Worm (Caenorhabditis elegans) whole organism, late embryonic: ENCODE results near the gene F41H10.5.

Experiments
- F13H6.1 ChIP-seq: sonication (generic microtip); optimal IDR thresholded peaks from 2 replicates; lab custom pipeline; 2016; ENCODE audit warnings: missing genetic modification characterization, missing compliant biosample characterization
- K02D7.2 ChIP-seq: sonication (generic microtip); optimal IDR thresholded peaks from 2 replicates; lab custom pipeline; 2017; ENCODE audit warnings: mild to moderate bottlenecking, missing genetic modification characterization, missing compliant biosample characterization
- K09A11.1 ChIP-seq: sonication (generic microtip); optimal IDR thresholded peaks from 2 replicates; lab custom pipeline; 2017; ENCODE audit warnings: antibody characterized with exemption, mild to moderate bottlenecking, missing genetic modification characterization, missing compliant biosample characterization; ENCODE audit not compliant: insufficient read depth
- T23F11.4 ChIP-seq: fragments of 200-800 bp; sonication (Bioruptor generic); optimal IDR thresholded peaks from 2 replicates; lab custom pipeline; 2018; ENCODE audit warnings: mild to moderate bottlenecking, missing genetic modification characterization, missing compliant biosample characterization
- ceh-19 ChIP-seq: fragments of 200-800 bp; sonication (Bioruptor generic); optimal IDR thresholded peaks from 2 replicates; lab custom pipeline; 2018; ENCODE audit warnings: mild to moderate bottlenecking, missing genetic modification characterization, missing compliant biosample characterization
- ceh-2 ChIP-seq: sonication (generic microtip); optimal IDR thresholded peaks from 2 replicates; lab custom pipeline; 2016; ENCODE audit warnings: missing genotype, missing genetic modification characterization, missing compliant biosample characterization
- ceh-30 ChIP-seq: fragments of 150-350 bp; optimal IDR thresholded peaks from 2 replicates; lab custom pipeline; 2014; ENCODE audit warnings: missing biosample characterization, missing genetic modification characterization
- ceh-31 ChIP-seq: sonication (generic microtip); optimal IDR thresholded peaks from 2 replicates; lab custom pipeline; 2016; ENCODE audit warnings: missing genetic modification characterization, missing compliant biosample characterization
- ceh-45 ChIP-seq: fragments of 200-800 bp; sonication (Bioruptor generic); IDR thresholded peaks from 2 replicates; pipeline ENCODE4 v1.3.6; 2022; ENCODE audit warnings: missing genetic modification reagents, missing genetic modification characterization, missing compliant biosample characterization
- ceh-48 ChIP-seq: sonication (generic microtip); optimal IDR thresholded peaks from 2 replicates; lab custom pipeline; 2016; ENCODE audit warnings: missing genetic modification characterization, inconsistent platforms, missing compliant biosample characterization
- ceh-6 ChIP-seq: fragments of 200-800 bp; sonication (Bioruptor generic); optimal IDR thresholded peaks from 2 replicates; lab custom pipeline; 2018; ENCODE audit warnings: mild to moderate bottlenecking, missing genetic modification characterization, missing compliant biosample characterization
- che-1 ChIP-seq: sonication (generic microtip); optimal IDR thresholded peaks from 2 replicates; lab custom pipeline; 2016; ENCODE audit warnings: mild to moderate bottlenecking, missing genetic modification characterization, missing compliant biosample characterization
- dve-1 ChIP-seq: sonication (generic microtip); optimal IDR thresholded peaks from 2 replicates; lab custom pipeline; 2017; ENCODE audit warnings: antibody characterized with exemption, mild to moderate bottlenecking, missing genetic modification characterization, missing compliant biosample characterization
- elt-2 ChIP-seq: sonication (generic microtip); optimal IDR thresholded peaks from 2 replicates; lab custom pipeline; 2016; ENCODE audit warnings: missing genetic modification reagents, missing genetic modification characterization, missing compliant biosample characterization
- elt-4 ChIP-seq: sonication (generic microtip); optimal IDR thresholded peaks from 2 replicates; lab custom pipeline; 2016; ENCODE audit warnings: missing genetic modification characterization, missing compliant biosample characterization
- ets-4 ChIP-seq: sonication (generic microtip); optimal IDR thresholded peaks from 2 replicates; lab custom pipeline; 2016; ENCODE audit warnings: missing genetic modification characterization, missing compliant biosample characterization
- fkh-10 ChIP-seq: fragments of 150-350 bp; optimal IDR thresholded peaks from 2 replicates; lab custom pipeline; 2014; ENCODE audit warnings: missing biosample characterization, missing genetic modification reagents, missing genetic modification characterization
- fkh-6 ChIP-seq: sonication (generic microtip); optimal IDR thresholded peaks from 2 replicates; lab custom pipeline; 2016; ENCODE audit warnings: missing genetic modification characterization, missing compliant biosample characterization
- hlh-13 ChIP-seq: fragments of 200-800 bp; sonication (Bioruptor generic); optimal IDR thresholded peaks from 2 replicates; lab custom pipeline; 2018; ENCODE audit warnings: mild to moderate bottlenecking, missing genetic modification characterization, missing compliant biosample characterization
- hlh-15 ChIP-seq: sonication (generic microtip); optimal IDR thresholded peaks from 2 replicates; lab custom pipeline; 2016; ENCODE audit warnings: missing genetic modification characterization, missing compliant biosample characterization
- hlh-30 ChIP-seq: sonication (generic microtip); optimal IDR thresholded peaks from 2 replicates; lab custom pipeline; 2017; ENCODE audit warnings: antibody characterized with exemption, missing genetic modification characterization, missing compliant biosample characterization; ENCODE audit not compliant: insufficient read depth
- hlh-6 ChIP-seq: sonication (generic microtip); optimal IDR thresholded peaks from 2 replicates; lab custom pipeline; 2016; ENCODE audit warnings: missing genotype, missing genetic modification characterization, missing compliant biosample characterization
- hlh-8 ChIP-seq: sonication (generic microtip); optimal IDR thresholded peaks from 2 replicates; lab custom pipeline; 2016; ENCODE audit warnings: missing genotype, missing genetic modification characterization, missing compliant biosample characterization
- lim-6 ChIP-seq: sonication (generic microtip); optimal IDR thresholded peaks from 2 replicates; lab custom pipeline; 2016; ENCODE audit warnings: missing genetic modification characterization, missing compliant biosample characterization
- lin-11 ChIP-seq: fragments of 200-800 bp; sonication (Bioruptor generic); optimal IDR thresholded peaks from 2 replicates; lab custom pipeline; 2018; ENCODE audit warnings: mild to moderate bottlenecking, missing genetic modification characterization, missing compliant biosample characterization
- madf-2 ChIP-seq: sonication (generic microtip); optimal IDR thresholded peaks from 2 replicates; lab custom pipeline; 2017; ENCODE audit warnings: missing genetic modification characterization, missing compliant biosample characterization
- mec-3 ChIP-seq: sonication (generic microtip); optimal IDR thresholded peaks from 2 replicates; lab custom pipeline; 2016; ENCODE audit warnings: borderline replicate concordance, missing genetic modification characterization, missing compliant biosample characterization
- nfya-1 ChIP-seq: sonication (generic microtip); optimal IDR thresholded peaks from 2 replicates; lab custom pipeline; 2017; ENCODE audit warnings: missing genetic modification characterization, mild to moderate bottlenecking, missing compliant biosample characterization, antibody characterized with exemption, moderate library complexity
- nhr-11 ChIP-seq: fragments of 150-350 bp; optimal IDR thresholded peaks from 2 replicates; lab custom pipeline; 2014; ENCODE audit warnings: missing biosample characterization, missing genetic modification characterization
- nhr-232 ChIP-seq: sonication (generic microtip); optimal IDR thresholded peaks from 2 replicates; lab custom pipeline; 2016; ENCODE audit warnings: missing genetic modification characterization, missing compliant biosample characterization
- npax-4 ChIP-seq: sonication (generic microtip); optimal IDR thresholded peaks from 2 replicates; lab custom pipeline; 2016; ENCODE audit warnings: missing genetic modification characterization, missing compliant biosample characterization
- pqm-1 ChIP-seq: sonication (generic microtip); optimal IDR thresholded peaks from 2 replicates; lab custom pipeline; 2016; ENCODE audit warnings: missing genetic modification characterization, missing compliant biosample characterization
- pros-1 ChIP-seq: fragments of 150-350 bp; optimal IDR thresholded peaks from 2 replicates; lab custom pipeline; 2014; ENCODE audit warnings: missing biosample characterization, missing genetic modification reagents, missing genetic modification characterization
- rnt-1 ChIP-seq: sonication (generic microtip); optimal IDR thresholded peaks from 2 replicates; lab custom pipeline; 2016; ENCODE audit warnings: missing genetic modification characterization, missing compliant biosample characterization
- syd-9 ChIP-seq: sonication (generic microtip); optimal IDR thresholded peaks from 2 replicates; lab custom pipeline; 2016; ENCODE audit warnings: mild to moderate bottlenecking, missing genetic modification characterization, moderate library complexity, missing compliant biosample characterization
- tbx-2 ChIP-seq: sonication (generic microtip); optimal IDR thresholded peaks from 2 replicates; lab custom pipeline; 2016; ENCODE audit warnings: missing genetic modification characterization, missing compliant biosample characterization
- tbx-7 ChIP-seq: sonication (generic microtip); optimal IDR thresholded peaks from 2 replicates; lab custom pipeline; 2016; ENCODE audit warnings: missing genotype, missing genetic modification characterization, missing compliant biosample characterization
- unc-42 ChIP-seq: sonication (generic microtip); optimal IDR thresholded peaks from 2 replicates; lab custom pipeline; 2016; ENCODE audit warnings: missing genotype, missing genetic modification characterization, missing compliant biosample characterization
- unc-55 ChIP-seq: sonication (generic microtip); optimal IDR thresholded peaks from 2 replicates; lab custom pipeline; 2017; ENCODE audit warnings: missing biosample characterization, missing genetic modification reagents, missing genetic modification characterization

F41H10.5 gene

DNA sequence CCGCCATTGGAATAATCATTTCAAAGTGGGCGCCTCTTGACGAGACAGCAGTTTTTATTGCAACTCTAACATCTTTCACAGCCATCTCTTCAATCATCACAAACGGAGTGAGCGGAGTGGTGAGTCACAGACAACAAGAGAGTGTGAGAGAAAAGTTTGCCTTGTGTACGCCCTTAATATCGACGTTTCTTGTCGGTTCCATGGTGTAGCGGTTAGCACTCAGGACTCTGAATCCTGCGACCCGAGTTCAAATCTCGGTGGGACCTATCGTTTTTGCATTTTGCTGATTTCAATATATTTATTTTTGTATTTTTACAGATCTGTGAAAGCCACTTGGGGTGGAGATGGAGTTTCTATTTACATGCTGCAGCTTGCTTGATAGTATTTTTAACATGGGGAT lies 26.2 kb upstream of the F41H10.5 start (continued):
- TF ChIP-seq ceh-30 (tag; lab: Kevin White, UChicago) (no peak), ceh-48 (tag; lab: Kevin White, UChicago) (no peak), syd-9 (tag; lab: Kevin White, UChicago) (peak; percentile 8), unc-55 (peak; percentile 5), ets-4 (tag; lab: Kevin White, UChicago) (no peak), nhr-232 (tag; lab: Kevin White, UChicago) (peak; percentile 22), dve-1 (tag; lab: Kevin White, UChicago) (peak; percentile 30), hlh-8 (tag; lab: Kevin White, UChicago) (peak; percentile 19), tbx-7 (no peak), tbx-2 (peak; percentile 45), K02D7.2 (peak; percentile 17), T23F11.4 (GFP tag; lab: Kevin White, UChicago) (no peak), elt-2 (tag; lab: Kevin White, UChicago) (peak; percentile 72), fkh-6 (tag; lab: Kevin White, UChicago) (peak; percentile 58), hlh-15 (no peak), pqm-1 (peak; percentile 3), F13H6.1 (tag; lab: Kevin White, UChicago) (peak; percentile 35), nfya-1 (peak; percentile 20), elt-4 (tag; lab: Kevin White, UChicago) (no peak), lin-11 (tag; lab: Kevin White, UChicago) (peak; percentile 61), unc-42 (tag; lab: Kevin White, UChicago) (no peak), lim-6 (tag; lab: Kevin White, UChicago) (no peak), hlh-30 (tag; lab: Kevin White, UChicago) (no peak), madf-2 (tag; lab: Kevin White, UChicago) (no peak), ceh-6 (GFP tag; lab: Kevin White, UChicago) (no peak), che-1 (tag; lab: Kevin White, UChicago) (peak; percentile 73), ceh-2 (tag; lab: Kevin White, UChicago) (peak; percentile 27)
- TF ChIP-seq, all 69 proteins: peak for 38

DNA sequence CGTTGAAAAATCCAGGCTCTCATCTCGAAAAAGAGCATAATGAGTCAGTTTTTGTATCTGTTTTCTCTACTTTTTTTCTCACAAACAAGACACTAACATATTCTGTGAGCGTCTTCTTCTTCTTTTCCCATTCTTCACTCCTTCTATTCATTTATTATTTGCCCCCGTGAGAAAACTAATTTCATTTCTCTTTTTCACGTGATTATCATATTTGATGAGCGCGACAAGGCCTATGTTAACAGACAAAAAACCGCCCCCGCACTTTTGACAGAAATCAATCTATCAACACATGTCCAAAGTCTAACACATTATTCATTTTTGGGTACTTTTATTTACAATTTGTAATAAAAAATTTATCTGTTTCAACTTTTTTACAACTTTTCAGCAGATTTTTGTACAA lies 23.1 kb upstream of the F41H10.5 start:
- TF ChIP-seq rnt-1 (tag; lab: Kevin White, UChicago) (no peak), tbx-2 (no peak), hlh-13 (no peak), npax-4 (no peak), pqm-1 (no peak), pros-1 (tag; lab: Kevin White, UChicago) (no peak), hlh-6 (tag; lab: Kevin White, UChicago) (no peak), mec-3 (no peak), syd-9 (tag; lab: Kevin White, UChicago) (no peak), ceh-31 (no peak), K09A11.1 (tag; lab: Kevin White, UChicago) (no peak), che-1 (tag; lab: Kevin White, UChicago) (no peak), hlh-15 (no peak), fkh-10 (no peak), ceh-19 (GFP tag; lab: Kevin White, UChicago) (no peak), ceh-45 (no peak), tbx-7 (no peak), nhr-11 (tag; lab: Kevin White, UChicago) (no peak)
- TF ChIP-seq, all 69 proteins: peak for 0

DNA sequence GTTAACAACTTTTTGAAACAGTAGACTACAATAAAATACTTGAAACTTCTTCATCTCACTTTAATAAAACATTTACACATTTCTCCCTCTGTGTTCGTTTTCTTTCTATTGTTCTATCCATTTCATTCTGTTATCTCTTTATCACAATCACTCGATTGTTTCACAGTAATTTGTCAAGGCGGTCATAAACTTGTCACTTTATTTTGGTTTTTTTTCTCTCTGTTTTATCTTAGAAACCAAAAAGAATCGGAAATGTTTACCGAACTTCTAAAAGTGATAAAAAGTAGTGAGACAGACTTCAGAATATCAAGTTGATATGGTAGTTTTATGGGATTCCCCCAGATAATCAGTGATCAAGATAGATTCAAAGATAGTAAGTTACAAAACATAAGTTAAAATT lies 21.5 kb upstream of the F41H10.5 start, which contains the start of gene Y4C6B.2:
Gene Y4C6B.2, plus strand, starts transcription at position 320 of the 400 bp plus-strand sequence.
- TF ChIP-seq hlh-6 (tag; lab: Kevin White, UChicago) (no peak), ets-4 (tag; lab: Kevin White, UChicago) (no peak), fkh-10 (no peak)
